Worm (Caenorhabditis elegans) whole organism, early embryonic: ENCODE measurements around the gene C15F1.5.
"Not testable (repeated sequence)": the region's sequence is repeated elsewhere in the genome, so short reads cannot be mapped to it uniquely, and the experiment has no call there.

ENCODE experiments used
- B0310.2 ChIP-seq: sonication (generic microtip); optimal IDR thresholded peaks from 2 replicates; lab custom pipeline; 2016; ENCODE audit warnings: mild to moderate bottlenecking, missing genetic modification characterization, missing compliant biosample characterization
- F13C5.2 ChIP-seq: sonication (generic microtip); optimal IDR thresholded peaks from 2 replicates; lab custom pipeline; 2017; ENCODE audit warnings: mild to moderate bottlenecking, missing genetic modification characterization, inconsistent platforms, missing compliant biosample characterization
- aly-1 ChIP-seq: sonication (generic microtip); optimal IDR thresholded peaks from 2 replicates; lab custom pipeline; 2016; ENCODE audit warnings: missing genetic modification characterization, missing compliant biosample characterization
- ama-1 ChIP-seq: fragments of 150-350 bp; optimal IDR thresholded peaks from 2 replicates; lab custom pipeline; 2014
- ceh-13 ChIP-seq: fragments of 200-800 bp; sonication (Bioruptor generic); optimal IDR thresholded peaks from 2 replicates; lab custom pipeline; 2018; ENCODE audit warnings: mild to moderate bottlenecking, missing genetic modification characterization, missing compliant biosample characterization
- ceh-36 ChIP-seq: sonication (generic microtip); optimal IDR thresholded peaks from 2 replicates; lab custom pipeline; 2016; ENCODE audit warnings: missing genetic modification characterization, inconsistent platforms, missing compliant biosample characterization
- ets-7 ChIP-seq: sonication (generic microtip); optimal IDR thresholded peaks from 2 replicates; lab custom pipeline; 2016; ENCODE audit warnings: missing genotype, missing genetic modification characterization, missing compliant biosample characterization
- flt-1 ChIP-seq: fragments of 200-800 bp; sonication (Bioruptor generic); IDR thresholded peaks from 2 replicates; pipeline ENCODE4 v1.3.6; 2022; ENCODE audit warnings: missing genetic modification characterization, missing compliant biosample characterization
- hmbx-1 ChIP-seq: sonication (generic microtip); optimal IDR thresholded peaks from 2 replicates; lab custom pipeline; 2016; ENCODE audit warnings: mild to moderate bottlenecking, missing genetic modification characterization, missing compliant biosample characterization
- hmg-4 ChIP-seq: fragments of 200-800 bp; sonication (Bioruptor generic); optimal IDR thresholded peaks from 2 replicates; lab custom pipeline; 2018; ENCODE audit warnings: mild to moderate bottlenecking, missing genetic modification characterization, missing compliant biosample characterization
- hnd-1 ChIP-seq: sonication (generic microtip); optimal IDR thresholded peaks from 2 replicates; lab custom pipeline; 2016; ENCODE audit warnings: missing genetic modification characterization, missing compliant biosample characterization
- pes-1 ChIP-seq: fragments of 200-800 bp; sonication (Bioruptor generic); IDR thresholded peaks from 2 replicates; pipeline ENCODE4 v1.3.6; 2022; ENCODE audit warnings: missing genetic modification reagents, missing genetic modification characterization, missing compliant biosample characterization
- scrt-1 ChIP-seq: fragments of 200-800 bp; sonication (Bioruptor generic); IDR thresholded peaks from 2 replicates; pipeline ENCODE4 v1.3.6; 2022; ENCODE audit warnings: missing genetic modification characterization, missing compliant biosample characterization
- sea-1 ChIP-seq: fragments of 200-800 bp; sonication (Bioruptor generic); conservative IDR thresholded peaks from 2 replicates; pipeline ENCODE4 v1.3.6; 2022; ENCODE audit warnings: missing genetic modification characterization, missing compliant biosample characterization
- tbx-11 ChIP-seq: fragments of 200-800 bp; sonication (Bioruptor generic); IDR thresholded peaks from 2 replicates; pipeline ENCODE4 v1.3.6; 2022; ENCODE audit warnings: missing genetic modification characterization, missing compliant biosample characterization
- tbx-37 ChIP-seq: fragments of 200-800 bp; sonication (Bioruptor generic); conservative IDR thresholded peaks from 2 replicates; pipeline ENCODE4 v1.3.6; 2022; ENCODE audit warnings: missing genetic modification reagents, missing genetic modification characterization, missing compliant biosample characterization
- tra-4 ChIP-seq: sonication (generic microtip); optimal IDR thresholded peaks from 2 replicates; lab custom pipeline; 2017; ENCODE audit warnings: missing genetic modification characterization, missing compliant biosample characterization

Gene C15F1.5

ce11 chrII:6992949-6993348, 22.5 kb upstream of the C15F1.5 start:
- TF ChIP-seq F13C5.2 (tag; lab: Kevin White, UChicago) (no peak), tbx-11 (no peak), ets-7 (tag; lab: Kevin White, UChicago) (no peak), B0310.2 (tag; lab: Kevin White, UChicago) (no peak), ceh-36 (tag; lab: Kevin White, UChicago) (no peak), sea-1 (no peak), hmbx-1 (no peak), tra-4 (tag; lab: Kevin White, UChicago) (no peak), scrt-1 (GFP tag; lab: Robert Waterston, UW) (no peak), tbx-37 (GFP tag; lab: Robert Waterston, UW) (no peak), ceh-13 (GFP tag; lab: Kevin White, UChicago) (no peak), hnd-1 (tag; lab: Kevin White, UChicago) (no peak)

- TF ChIP-seq scrt-1 (GFP tag; lab: Robert Waterston, UW) (no peak), hmbx-1 (no peak), hnd-1 (tag; lab: Kevin White, UChicago) (no peak), sea-1 (no peak), F13C5.2 (tag; lab: Kevin White, UChicago) (no peak), tbx-11 (no peak)
These were observed 19.4 kb upstream of the C15F1.5 start, which contains the start of gene C15F1.1 for ce11 chrII:6989830-6990287. Gene C15F1.1 (plus strand): TSS chrII:6989880.

DNA sequence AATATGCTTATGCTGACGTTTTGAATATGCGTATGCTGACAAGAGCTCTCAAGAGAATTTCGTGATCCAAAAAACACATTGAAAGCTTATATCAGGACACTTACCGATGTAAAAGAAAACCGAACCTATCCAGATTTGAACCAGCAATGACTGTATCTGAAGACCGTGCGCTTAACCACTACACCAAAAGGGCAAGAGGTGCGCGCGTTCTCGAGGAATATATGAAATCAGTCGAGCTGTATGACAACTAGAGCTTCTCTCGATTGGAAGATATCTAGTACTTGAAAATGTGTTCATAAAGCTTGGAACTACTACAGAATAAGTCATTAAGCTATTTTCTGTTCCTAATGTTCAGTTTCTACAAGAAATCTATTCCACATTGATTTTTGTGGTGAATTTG, 12.5 kb upstream of the C15F1.5 start:
- peak; percentile 66; the same call in 1 of the 2 replicates for TF ChIP-seq scrt-1 (GFP tag; lab: Robert Waterston, UW)
- TF ChIP-seq tbx-37 (GFP tag; lab: Robert Waterston, UW): 0 out of 2 replicates have a peak, but pooled peaks have one; percentile 44
- 0 out of 2 replicates have a peak, but pooled peaks have one; percentile 57 for TF ChIP-seq tbx-11

DNA sequence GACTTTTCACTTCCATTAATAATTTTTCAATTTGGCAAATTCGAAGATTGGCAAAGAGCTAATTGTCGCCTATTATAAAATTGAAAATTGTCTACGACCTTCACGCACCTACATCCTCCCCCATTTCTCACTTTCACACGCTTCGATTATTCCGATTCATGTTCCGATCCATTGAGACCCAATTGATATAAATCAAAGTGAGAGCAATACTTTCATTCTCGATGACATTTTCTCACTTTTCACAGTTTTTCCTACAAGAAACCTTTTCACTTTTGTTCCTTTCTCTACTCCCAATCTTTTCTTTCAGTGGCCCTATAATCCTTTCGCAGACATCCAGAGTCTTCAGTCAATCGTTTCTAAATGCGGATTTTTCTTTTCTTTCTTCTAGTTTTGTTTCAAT, 9.2 kb upstream of the C15F1.5 start, which contains the start of gene C15F1.2:
Gene C15F1.2, plus strand, starts transcription at position 308 of the 400 bp plus-strand sequence.
- TF ChIP-seq tbx-11: no peak
- TF ChIP-seq ceh-36 (tag; lab: Kevin White, UChicago): no peak
- TF ChIP-seq hmbx-1: no peak
- TF ChIP-seq B0310.2 (tag; lab: Kevin White, UChicago): no peak
- TF ChIP-seq hnd-1 (tag; lab: Kevin White, UChicago): no peak
- no peak for TF ChIP-seq flt-1 (GFP tag; lab: Robert Waterston, UW)

- TF ChIP-seq aly-1 (tag; lab: Kevin White, UChicago): no peak
- no peak for TF ChIP-seq B0310.2 (tag; lab: Kevin White, UChicago)
- TF ChIP-seq pes-1 (GFP tag; lab: Robert Waterston, UW): no peak
- no peak for TF ChIP-seq scrt-1 (GFP tag; lab: Robert Waterston, UW)
- no peak for TF ChIP-seq tbx-37 (GFP tag; lab: Robert Waterston, UW)
- no peak for TF ChIP-seq tra-4 (tag; lab: Kevin White, UChicago)
- no peak for TF ChIP-seq F13C5.2 (tag; lab: Kevin White, UChicago)
- TF ChIP-seq flt-1 (GFP tag; lab: Robert Waterston, UW): no peak
- TF ChIP-seq ceh-13 (GFP tag; lab: Kevin White, UChicago): no peak
- TF ChIP-seq hmbx-1: no peak
- TF ChIP-seq sea-1: no peak
- no peak for TF ChIP-seq ceh-36 (tag; lab: Kevin White, UChicago)
- TF ChIP-seq hnd-1 (tag; lab: Kevin White, UChicago): no peak
- no peak for TF ChIP-seq tbx-11
- TF ChIP-seq hmg-4 (GFP tag; lab: Kevin White, UChicago): no peak
- TF ChIP-seq ets-7 (tag; lab: Kevin White, UChicago): no peak
- no peak for TF ChIP-seq ama-1 (lab: Kevin White, UChicago)
These were observed 8.5 kb upstream of the C15F1.5 start for ce11 chrII:6978908-6979307.

DNA sequence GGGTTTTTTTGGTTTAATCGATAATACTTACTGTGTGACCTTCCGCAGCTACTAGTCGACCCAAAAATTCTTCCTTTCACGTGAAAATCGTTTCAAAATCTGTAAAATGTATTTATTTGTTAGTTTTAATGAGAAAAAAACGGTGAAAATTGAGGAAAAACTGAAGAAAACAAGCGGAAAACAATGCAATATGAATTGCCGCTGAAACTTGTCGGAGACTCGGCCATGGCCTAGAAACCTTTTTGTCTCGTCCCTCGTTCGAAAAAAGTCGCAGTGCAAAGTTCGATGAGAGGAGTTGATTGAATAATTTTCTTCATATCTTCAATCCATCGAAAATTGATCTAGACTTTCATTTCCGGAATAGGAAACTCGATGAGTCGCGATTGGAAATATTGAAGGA, 7.3 kb upstream of the C15F1.5 start, which contains the start of gene C15F1.8:
Gene C15F1.8, minus strand, starts transcription at position 101 of the 400 bp plus-strand sequence.
- TF ChIP-seq hmbx-1; B0310.2 (tag; lab: Kevin White, UChicago); tbx-11: not testable (repeated sequence)

- TF ChIP-seq pes-1 (GFP tag; lab: Robert Waterston, UW) (no peak), ceh-13 (GFP tag; lab: Kevin White, UChicago) (no peak), tra-4 (tag; lab: Kevin White, UChicago) (no peak), hmbx-1 (no peak), ceh-36 (tag; lab: Kevin White, UChicago) (no peak), tbx-11 (no peak), flt-1 (GFP tag; lab: Robert Waterston, UW) (no peak), ama-1 (lab: Kevin White, UChicago) (no peak), aly-1 (tag; lab: Kevin White, UChicago) (no peak), scrt-1 (GFP tag; lab: Robert Waterston, UW) (no peak), sea-1 (no peak), ets-7 (tag; lab: Kevin White, UChicago) (no peak), hmg-4 (GFP tag; lab: Kevin White, UChicago) (no peak), F13C5.2 (tag; lab: Kevin White, UChicago) (no peak), hnd-1 (tag; lab: Kevin White, UChicago) (no peak), tbx-37 (GFP tag; lab: Robert Waterston, UW) (no peak), B0310.2 (tag; lab: Kevin White, UChicago) (no peak)
These were observed 5.3 kb upstream of the C15F1.5 start for ce11 chrII:6975725-6976124.

ce11 chrII:6974011-6974410, 3.6 kb upstream of the C15F1.5 start:
- no peak for TF ChIP-seq ceh-36 (tag; lab: Kevin White, UChicago)
- TF ChIP-seq flt-1 (GFP tag; lab: Robert Waterston, UW): no peak
- no peak for TF ChIP-seq sea-1
- no peak for TF ChIP-seq hnd-1 (tag; lab: Kevin White, UChicago)
- no peak for TF ChIP-seq ceh-13 (GFP tag; lab: Kevin White, UChicago)
